Fruit fly (Drosophila melanogaster) whole organism, pupa: ENCODE results near the gene VGlut.

Source experiments
- CG13204 ChIP-seq: fragments of 200-800 bp; sonication (Bioruptor generic); optimal IDR thresholded peaks from 2 replicates; lab custom pipeline; 2018; ENCODE audit warnings: missing biosample characterization, mild to moderate bottlenecking, missing genetic modification characterization, moderate library complexity
- CG4496 ChIP-seq: fragments of 200-800 bp; sonication (Bioruptor generic); IDR thresholded peaks from 3 replicates; pipeline ENCODE4 v1.3.6; 2022; ENCODE audit warnings: missing biosample characterization, missing genetic modification characterization
- CG8301 ChIP-seq: fragments of 200-800 bp; sonication (Bioruptor generic); optimal IDR thresholded peaks from 2 replicates; lab custom pipeline; 2018; ENCODE audit warnings: missing biosample characterization, mild to moderate bottlenecking, missing genetic modification characterization
- EcR ChIP-seq: fragments of 200-800 bp; sonication (Bioruptor generic); optimal IDR thresholded peaks from 3 replicates; lab custom pipeline; 2019; ENCODE audit warnings: missing biosample characterization, missing genetic modification characterization, mild to moderate bottlenecking, moderate library complexity, missing genetic modification reagents
- Pif1B ChIP-seq: fragments of 200-800 bp; sonication (Bioruptor generic); optimal IDR thresholded peaks from 3 replicates; lab custom pipeline; 2016; ENCODE audit warnings: missing biosample characterization, missing genetic modification characterization

dm6 chr2L:2419913-2420312, 19.8 kb downstream of the VGlut start, which contains the start of gene CG34447:
- TF ChIP-seq CG4496 = no peak
- no peak for TF ChIP-seq EcR (GFP tag; lab: Kevin White, UChicago)
- no peak for TF ChIP-seq CG8301 (tag; lab: Kevin White, UChicago)
- no peak for TF ChIP-seq CG13204 (GFP tag; lab: Kevin White, UChicago)
- no peak for TF ChIP-seq Pif1B (GFP tag; lab: Kevin White, UChicago)
